Fruit fly (Drosophila melanogaster) whole organism, embryonic: Measurements from ENCODE around the gene mora.

Source experiments
- Blimp-1 ChIP-seq: fragments of 200-800 bp; sonication (Bioruptor generic); optimal IDR thresholded peaks from 3 replicates; lab custom pipeline; 2018; ENCODE audit warnings: missing biosample characterization, missing genetic modification characterization, mild to moderate bottlenecking, moderate library complexity, missing genetic modification reagents
- CG10543 ChIP-seq: fragments of 200-800 bp; sonication (Bioruptor generic); optimal IDR thresholded peaks from 3 replicates; lab custom pipeline; 2017; ENCODE audit warnings: missing biosample characterization, mild to moderate bottlenecking, missing genetic modification characterization, moderate library complexity
- CG11696 ChIP-seq: fragments of 200-800 bp; sonication (Bioruptor generic); IDR thresholded peaks from 2 replicates; pipeline ENCODE4 v1.3.6; 2022; ENCODE audit warnings: missing biosample characterization, missing genetic modification characterization
- CG15073 ChIP-seq: fragments of 200-800 bp; sonication (Bioruptor generic); optimal IDR thresholded peaks from 2 replicates; lab custom pipeline; 2016; ENCODE audit warnings: missing biosample characterization, missing genetic modification characterization
- CG17361 ChIP-seq: fragments of 200-800 bp; sonication (Bioruptor generic); IDR thresholded peaks from 3 replicates; pipeline ENCODE4 v1.3.6; 2022; ENCODE audit warnings: missing biosample characterization, missing genetic modification characterization
- CG18619 ChIP-seq: fragments of 200-800 bp; sonication (Bioruptor generic); optimal IDR thresholded peaks from 3 replicates; lab custom pipeline; 2017; ENCODE audit warnings: missing biosample characterization, mild to moderate bottlenecking, missing genetic modification characterization
- CG2712 ChIP-seq: fragments of 200-800 bp; optimal IDR thresholded peaks from 3 replicates; lab custom pipeline; 2019; ENCODE audit warnings: missing biosample characterization, mild to moderate bottlenecking, missing genetic modification characterization, moderate library complexity
- CG3838 ChIP-seq: fragments of 200-800 bp; sonication (Bioruptor generic); optimal IDR thresholded peaks from 3 replicates; lab custom pipeline; 2016; ENCODE audit warnings: missing biosample characterization, missing genetic modification characterization
- CG3847 ChIP-seq: fragments of 200-800 bp; sonication (Bioruptor generic); IDR thresholded peaks from 2 replicates; pipeline ENCODE4 v1.3.6; 2022; ENCODE audit warnings: missing biosample characterization, missing genetic modification characterization
- CG4404 ChIP-seq: fragments of 200-800 bp; sonication (Bioruptor generic); IDR thresholded peaks from 2 replicates; pipeline ENCODE4 v1.3.6; 2022; ENCODE audit warnings: missing biosample characterization, missing genetic modification characterization
- CG9609 ChIP-seq: fragments of 200-800 bp; sonication (Bioruptor generic); optimal IDR thresholded peaks from 3 replicates; lab custom pipeline; 2016; ENCODE audit warnings: missing biosample characterization, missing genetic modification characterization
- E2f2 ChIP-seq: fragments of 200-800 bp; sonication (Bioruptor generic); IDR thresholded peaks from 2 replicates; pipeline ENCODE4 v1.3.6; 2022; ENCODE audit warnings: missing biosample characterization, missing genetic modification characterization
- HLH4C ChIP-seq: fragments of 200-800 bp; sonication (Bioruptor generic); IDR thresholded peaks from 3 replicates; pipeline ENCODE4 v1.3.6; 2022; ENCODE audit warnings: missing biosample characterization, missing genetic modification characterization; ENCODE audit not compliant: partially characterized antibody
- Hr78 ChIP-seq, 2 experiments: fragments of 200-800 bp in 1 of 2; fragments of >200 bp in 1 of 2; sonication (Bioruptor generic) in 1 of 2; optimal IDR thresholded peaks; 2 replicates each; lab custom pipeline; 2017 to 2019; ENCODE audit warnings: missing biosample characterization in 2 of 2, missing genetic modification characterization in 2 of 2, mild to moderate bottlenecking in 1 of 2, moderate library complexity in 1 of 2
- Lim3 ChIP-seq: fragments of 200-800 bp; sonication (Bioruptor generic); IDR thresholded peaks from 2 replicates; pipeline ENCODE4 v1.3.6; 2022; ENCODE audit warnings: missing biosample characterization, missing genetic modification characterization
- Lpt ChIP-seq: fragments of >200 bp; optimal IDR thresholded peaks from 2 replicates; lab custom pipeline; 2018; ENCODE audit warnings: missing biosample characterization, missing genetic modification characterization
- Med ChIP-seq: fragments of 200-800 bp; sonication (Bioruptor generic); peaks from one replicate; lab custom pipeline; 2016; ENCODE audit warnings: missing biosample characterization, missing genetic modification characterization, mild to moderate bottlenecking, inconsistent platforms, moderate library complexity
- Mrtf ChIP-seq: fragments of 200-800 bp; sonication (Bioruptor generic); IDR thresholded peaks from 3 replicates; pipeline ENCODE4 v1.3.6; 2022; ENCODE audit warnings: missing biosample characterization, missing genetic modification characterization
- Nf-YA ChIP-seq: fragments of 200-800 bp; sonication (Bioruptor generic); IDR thresholded peaks from 2 replicates; pipeline ENCODE4 v1.3.6; 2022; ENCODE audit warnings: missing biosample characterization, missing genetic modification characterization
- Nf-YB ChIP-seq: fragments of 200-800 bp; sonication (Bioruptor generic); optimal IDR thresholded peaks from 3 replicates; lab custom pipeline; 2019; ENCODE audit warnings: missing biosample characterization, mild to moderate bottlenecking, missing genetic modification characterization, moderate library complexity
- Rx ChIP-seq: fragments of 200-800 bp; sonication (Bioruptor generic); IDR thresholded peaks from 2 replicates; pipeline ENCODE4 v1.3.6; 2022; ENCODE audit warnings: missing biosample characterization, missing genetic modification characterization
- TFAM ChIP-seq: fragments of 200-800 bp; sonication (Bioruptor generic); optimal IDR thresholded peaks from 2 replicates; lab custom pipeline; 2017; ENCODE audit warnings: missing biosample characterization, missing genetic modification characterization, inconsistent platforms
- Usf ChIP-seq: fragments of 200-800 bp; sonication (Bioruptor generic); optimal IDR thresholded peaks from 2 replicates; lab custom pipeline; 2017; ENCODE audit warnings: missing genotype, missing biosample characterization, missing genetic modification characterization
- Xbp1 ChIP-seq: fragments of 200-800 bp; sonication (Bioruptor generic); optimal IDR thresholded peaks from 3 replicates; lab custom pipeline; 2016; ENCODE audit warnings: missing biosample characterization, mild to moderate bottlenecking, missing genetic modification characterization
- abd-A ChIP-seq: fragments of 200-800 bp; sonication (Bioruptor generic); optimal IDR thresholded peaks from 3 replicates; lab custom pipeline; 2019; ENCODE audit warnings: missing biosample characterization, mild to moderate bottlenecking, missing genetic modification characterization, moderate library complexity
- ash1 ChIP-seq: fragments of 200-800 bp; sonication (Bioruptor generic); optimal IDR thresholded peaks from 2 replicates; lab custom pipeline; 2018; ENCODE audit warnings: missing biosample characterization, mild to moderate bottlenecking, missing genetic modification characterization
- bcd ChIP-seq: fragments of 200-800 bp; sonication (Bioruptor generic); optimal IDR thresholded peaks from 2 replicates; lab custom pipeline; 2017; ENCODE audit warnings: missing biosample characterization, mild to moderate bottlenecking, missing genetic modification characterization
- bigmax ChIP-seq: fragments of 200-800 bp; sonication (Bioruptor generic); optimal IDR thresholded peaks from 2 replicates; lab custom pipeline; 2018; ENCODE audit warnings: missing biosample characterization, mild to moderate bottlenecking, missing genetic modification characterization
- cato ChIP-seq: fragments of 200-800 bp; sonication (Bioruptor generic); optimal IDR thresholded peaks from 2 replicates; lab custom pipeline; 2016; ENCODE audit warnings: missing biosample characterization, missing genetic modification characterization, borderline replicate concordance
- chif ChIP-seq, 2 experiments: fragments of 200-800 bp; sonication (Bioruptor generic); optimal IDR thresholded peaks; 3 replicates each; lab custom pipeline; 2016; ENCODE audit warnings: missing biosample characterization in 2 of 2, missing genetic modification characterization in 2 of 2
- chinmo ChIP-seq: fragments of 200-800 bp; sonication (Bioruptor generic); IDR thresholded peaks from 4 replicates; pipeline ENCODE4 v1.3.6; 2022; ENCODE audit warnings: missing biosample characterization, missing genetic modification characterization; ENCODE audit not compliant: partially characterized antibody
- chm ChIP-seq: fragments of 200-800 bp; sonication (Bioruptor generic); IDR thresholded peaks from 2 replicates; pipeline ENCODE4 v1.3.6; 2022; ENCODE audit warnings: missing biosample characterization, missing genetic modification characterization
- chn ChIP-seq: fragments of 200-800 bp; sonication (Bioruptor generic); optimal IDR thresholded peaks from 2 replicates; lab custom pipeline; 2016; ENCODE audit warnings: missing biosample characterization, missing genetic modification characterization
- dmrt99B ChIP-seq: fragments of 200-800 bp; sonication (Bioruptor generic); optimal IDR thresholded peaks from 2 replicates; lab custom pipeline; 2018; ENCODE audit warnings: missing biosample characterization, mild to moderate bottlenecking, missing genetic modification characterization, moderate library complexity
- en ChIP-seq: fragments of 200-800 bp; sonication (Bioruptor generic); optimal IDR thresholded peaks from 2 replicates; lab custom pipeline; 2016; ENCODE audit warnings: missing biosample characterization, missing genetic modification characterization
- eve ChIP-seq, 2 experiments: fragments of >200 bp; optimal IDR thresholded peaks; 2 replicates each; lab custom pipeline; 2017; ENCODE audit warnings: missing biosample characterization in 2 of 2, missing genetic modification characterization in 2 of 2
- exex ChIP-seq: fragments of 200-800 bp; sonication (Bioruptor generic); optimal IDR thresholded peaks from 4 replicates; lab custom pipeline; 2018; ENCODE audit warnings: missing biosample characterization, mild to moderate bottlenecking, missing genetic modification characterization, moderate library complexity
- grau ChIP-seq: fragments of 200-800 bp; optimal IDR thresholded peaks from 3 replicates; lab custom pipeline; 2019; ENCODE audit warnings: missing biosample characterization, mild to moderate bottlenecking, missing genetic modification characterization, moderate library complexity
- hkb ChIP-seq, 2 experiments: fragments of 200-800 bp in 1 of 2; fragments of >200 bp in 1 of 2; sonication (Bioruptor generic) in 1 of 2; IDR thresholded peaks in 1 of 2; optimal IDR thresholded peaks in 1 of 2; 2 replicates each; pipeline versions ENCODE4 v1.3.6 to Lab custom; 2017 to 2022; ENCODE audit warnings: missing biosample characterization in 1 of 2, missing genetic modification characterization in 1 of 2
- inv ChIP-seq: fragments of 200-800 bp; sonication (Bioruptor generic); IDR thresholded peaks from 2 replicates; pipeline ENCODE4 v1.3.6; 2022; ENCODE audit warnings: missing biosample characterization, missing genetic modification characterization; ENCODE audit not compliant: partially characterized antibody
- mirr ChIP-seq: fragments of 200-800 bp; sonication (Bioruptor generic); optimal IDR thresholded peaks from 3 replicates; lab custom pipeline; 2018; ENCODE audit warnings: missing biosample characterization, mild to moderate bottlenecking, missing genetic modification characterization
- prd ChIP-seq, 3 experiments: fragments of >200 bp in 2 of 3; fragments of 200-800 bp in 1 of 3; sonication (Bioruptor generic) in 1 of 3; optimal IDR thresholded peaks in 2 of 3; IDR thresholded peaks in 1 of 3; 2 replicates in 2 of 3; 3 replicates in 1 of 3; pipeline versions ENCODE4 v1.3.6 to Lab custom; 2017 to 2022; ENCODE audit warnings: missing biosample characterization in 1 of 3, missing genetic modification characterization in 1 of 3
- pzg ChIP-seq: fragments of 200-800 bp; sonication (Bioruptor generic); optimal IDR thresholded peaks from 3 replicates; lab custom pipeline; 2018; ENCODE audit warnings: missing biosample characterization, mild to moderate bottlenecking, missing genetic modification characterization, moderate library complexity
- repo ChIP-seq: fragments of 200-800 bp; sonication (Bioruptor generic); optimal IDR thresholded peaks from 2 replicates; lab custom pipeline; 2016; ENCODE audit warnings: missing biosample characterization, missing genetic modification characterization
- salm ChIP-seq: fragments of 200-800 bp; sonication (Bioruptor generic); optimal IDR thresholded peaks from 2 replicates; lab custom pipeline; 2018; ENCODE audit warnings: missing biosample characterization, mild to moderate bottlenecking, missing genetic modification characterization
- tap ChIP-seq: fragments of 200-800 bp; optimal IDR thresholded peaks from 3 replicates; lab custom pipeline; 2019; ENCODE audit warnings: missing biosample characterization, mild to moderate bottlenecking, missing genetic modification characterization, moderate library complexity
- ttk ChIP-seq: fragments of 200-800 bp; sonication (Bioruptor generic); IDR thresholded peaks from 2 replicates; pipeline ENCODE4 v2.1.2; 2022; ENCODE audit warnings: missing biosample characterization, missing genetic modification characterization
- tup ChIP-seq: fragments of 200-800 bp; sonication (Bioruptor generic); optimal IDR thresholded peaks from 2 replicates; lab custom pipeline; 2016; ENCODE audit warnings: missing biosample characterization, mild to moderate bottlenecking, missing genetic modification characterization, moderate library complexity
- vvl ChIP-seq: fragments of 200-800 bp; sonication (Bioruptor generic); IDR thresholded peaks from 2 replicates; pipeline ENCODE4 v1.3.6; 2022; ENCODE audit warnings: missing biosample characterization, missing genetic modification characterization

Gene mora

DNA sequence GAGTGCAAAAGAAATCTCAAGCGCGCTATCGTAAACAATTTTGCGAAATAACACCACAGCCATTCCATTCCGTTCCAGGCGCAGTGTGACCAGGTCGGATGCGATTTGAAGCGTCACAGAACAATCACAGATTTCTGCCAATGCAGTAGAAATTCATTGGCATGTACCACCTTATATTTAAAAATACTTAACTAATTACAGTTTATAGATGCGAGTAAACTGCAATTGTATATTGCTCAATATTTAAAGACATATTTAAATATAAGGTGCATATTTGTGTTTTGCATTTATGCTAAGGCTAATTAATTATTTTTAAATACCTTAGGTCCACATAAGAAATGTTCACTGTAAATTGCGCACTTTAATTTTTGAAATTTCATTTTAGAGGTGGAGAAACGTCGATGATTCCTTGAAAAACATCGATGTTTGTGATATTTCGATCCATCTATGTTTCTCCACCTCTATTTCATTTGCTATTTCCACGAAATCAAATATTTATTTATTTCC, 7.3 kb downstream of the mora start, which contains the start of the genes SMC6 and CG6204 (continued):
- TF ChIP-seq ttk = peak; percentile 89
- TF ChIP-seq repo = peak; percentile 68
- TF ChIP-seq CG11696 (GFP tag; lab: Robert Waterston, UW) = peak; percentile 86
- TF ChIP-seq CG3847 (GFP tag; lab: Robert Waterston, UW) = peak; percentile 96
- TF ChIP-seq hkb (optimal IDR thresholded peaks at IDR 0.05; lab: Kevin White, UChicago) = no peak
- TF ChIP-seq hkb (GFP tag; IDR thresholded peaks at IDR 0.05; lab: Robert Waterston, UW) = peak; percentile 95
- peak; percentile 88 for TF ChIP-seq Usf (GFP tag; lab: Kevin White, UChicago)
- peak; percentile 71 for TF ChIP-seq CG3838
- TF ChIP-seq CG15073 (GFP tag; lab: Kevin White, UChicago) = peak; percentile 62
- peak; percentile 80 for TF ChIP-seq CG9609
- peak; percentile 86 for TF ChIP-seq chm
- TF ChIP-seq E2f2 (GFP tag; lab: Robert Waterston, UW) = peak; percentile 88
- peak; percentile 95 for TF ChIP-seq CG2712 (tag; lab: Kevin White, UChicago)
- TF ChIP-seq cato (GFP tag; lab: Kevin White, UChicago) = peak; percentile 83
- no peak for TF ChIP-seq Hr78 (GFP tag; optimal IDR thresholded peaks at IDR 0.05; lab: Kevin White, UChicago)
- peak; percentile 91 for TF ChIP-seq CG10543 (GFP tag; lab: Kevin White, UChicago)
- TF ChIP-seq tap (tag; lab: Kevin White, UChicago) = peak; percentile 95
- TF ChIP-seq ash1 = peak; percentile 19
- peak; percentile 95 for TF ChIP-seq dmrt99B (tag; lab: Kevin White, UChicago)
- TF ChIP-seq exex = peak; percentile 77
- peak; percentile 97 for TF ChIP-seq CG17361 (GFP tag; lab: Robert Waterston, UW)
- peak; percentile 100 for TF ChIP-seq grau (tag; lab: Kevin White, UChicago)
- TF ChIP-seq chinmo (GFP tag; lab: Robert Waterston, UW) = no peak
- peak; percentile 52 for TF ChIP-seq tup (GFP tag; lab: Kevin White, UChicago)
- peak; percentile 83 to 91 for TF ChIP-seq chif (GFP tag; optimal IDR thresholded peaks at IDR 0.05; lab: Kevin White, UChicago)
- TF ChIP-seq mirr (GFP tag; lab: Kevin White, UChicago) = peak; percentile 83
- TF ChIP-seq en (GFP tag; lab: Kevin White, UChicago) = peak; percentile 46
- no peak for TF ChIP-seq bigmax (GFP tag; lab: Kevin White, UChicago)
- no peak for TF ChIP-seq HLH4C (GFP tag; lab: Robert Waterston, UW)
- TF ChIP-seq chn = peak; percentile 76
- TF ChIP-seq Blimp-1 (GFP tag; lab: Kevin White, UChicago) = peak; percentile 90
- peak; percentile 92 for TF ChIP-seq CG18619
- no peak for TF ChIP-seq abd-A (tag; lab: Kevin White, UChicago)
- TF ChIP-seq pzg (GFP tag; lab: Kevin White, UChicago) = peak; percentile 61
- TF ChIP-seq eve (GFP tag; optimal IDR thresholded peaks at IDR 0.05; lab: Kevin White, UChicago) = no peak
- peak; percentile 89 for TF ChIP-seq Rx (GFP tag; lab: Robert Waterston, UW)
- peak; percentile 96 for TF ChIP-seq Med
- no peak for TF ChIP-seq Lpt (GFP tag; lab: Kevin White, UChicago)
- peak; percentile 94 for TF ChIP-seq bcd (GFP tag; lab: Kevin White, UChicago)
- TF ChIP-seq Mrtf = peak; percentile 90
- peak; percentile 95 for TF ChIP-seq CG4404 (GFP tag; lab: Robert Waterston, UW)
- peak; percentile 75 for TF ChIP-seq Nf-YA (GFP tag; lab: Robert Waterston, UW)
- peak; percentile 51; the same call in 1 of the 2 replicates for TF ChIP-seq inv (GFP tag; lab: Robert Waterston, UW)
- peak; percentile 60 for TF ChIP-seq Lim3
- TF ChIP-seq TFAM = peak; percentile 62
- TF ChIP-seq Xbp1 (GFP tag; lab: Kevin White, UChicago) = peak; percentile 94
- TF ChIP-seq Nf-YB (GFP tag; lab: Kevin White, UChicago) = peak; percentile 80
- TF ChIP-seq salm (tag; lab: Kevin White, UChicago) = peak; percentile 92
- no peak for TF ChIP-seq prd (optimal IDR thresholded peaks at IDR 0.05; lab: Kevin White, UChicago)
- TF ChIP-seq prd (GFP tag; IDR thresholded peaks at IDR 0.05; lab: Robert Waterston, UW) = peak; percentile 97
- TF ChIP-seq vvl (GFP tag; lab: Robert Waterston, UW) = peak; percentile 97
